Worm (Caenorhabditis elegans) whole organism, young adult: ENCODE results near the gene ZK6.6.

ENCODE experiments used
- F22D6.2 ChIP-seq: sonication (generic microtip); optimal IDR thresholded peaks from 2 replicates; lab custom pipeline; 2016; ENCODE audit warnings: mild to moderate bottlenecking, missing genetic modification characterization, missing compliant biosample characterization
- F33H1.4 ChIP-seq: fragments of 200-800 bp; sonication (Bioruptor generic); IDR thresholded peaks from 2 replicates; pipeline ENCODE4 v1.3.6; 2022; ENCODE audit warnings: missing genetic modification reagents, missing genetic modification characterization, missing compliant biosample characterization
- F49E8.2 ChIP-seq: sonication (generic microtip); optimal IDR thresholded peaks from 3 replicates; lab custom pipeline; 2017; ENCODE audit warnings: missing genetic modification characterization, mild to moderate bottlenecking, missing compliant biosample characterization, antibody characterized with exemption, moderate library complexity; ENCODE audit not compliant: insufficient read depth
- F57C9.4 ChIP-seq: sonication (generic microtip); optimal IDR thresholded peaks from 2 replicates; lab custom pipeline; 2017; ENCODE audit warnings: mild to moderate bottlenecking, missing genetic modification characterization, missing compliant biosample characterization
- T26A5.8 ChIP-seq: sonication (generic microtip); optimal IDR thresholded peaks from 2 replicates; lab custom pipeline; 2016; ENCODE audit warnings: missing genetic modification characterization, missing compliant biosample characterization
- Y67H2A.10 ChIP-seq: fragments of 200-800 bp; sonication (Bioruptor generic); conservative IDR thresholded peaks from 2 replicates; pipeline ENCODE4 v1.3.6; 2022; ENCODE audit warnings: missing genetic modification reagents, missing genetic modification characterization, missing compliant biosample characterization
- Y79H2A.3 ChIP-seq: fragments of 200-800 bp; sonication (Bioruptor generic); conservative IDR thresholded peaks from 2 replicates; pipeline ENCODE4 v1.3.6; 2022; ENCODE audit warnings: missing genetic modification reagents, missing genetic modification characterization, missing compliant biosample characterization
- ama-1 ChIP-seq, 3 experiments: fragments of 150-350 bp in 1 of 3; sonication (generic microtip) in 2 of 3; optimal IDR thresholded peaks; 2 replicates each; lab custom pipeline; 2014 to 2018; ENCODE audit warnings: missing biosample characterization in 2 of 3, missing genetic modification characterization in 2 of 3, missing genetic modification reagents in 2 of 3
- aptf-2 ChIP-seq: fragments of 200-800 bp; sonication (Bioruptor generic); conservative IDR thresholded peaks from 2 replicates; pipeline ENCODE4 v1.3.6; 2022; ENCODE audit warnings: missing genetic modification reagents, missing genetic modification characterization, missing compliant biosample characterization
- attf-6 ChIP-seq: fragments of 200-800 bp; sonication (Bioruptor generic); IDR thresholded peaks from 2 replicates; pipeline ENCODE4 v1.3.6; 2022; ENCODE audit warnings: missing genetic modification reagents, missing genetic modification characterization, missing compliant biosample characterization
- bed-1 ChIP-seq: fragments of 200-800 bp; sonication (Bioruptor generic); IDR thresholded peaks from 2 replicates; pipeline ENCODE4 v1.3.6; 2022; ENCODE audit warnings: missing genetic modification reagents, missing genetic modification characterization, missing compliant biosample characterization
- bed-2 ChIP-seq: fragments of 200-800 bp; sonication (Bioruptor generic); IDR thresholded peaks from 2 replicates; pipeline ENCODE4 v1.3.6; 2022; ENCODE audit warnings: missing genetic modification reagents, missing genetic modification characterization, missing compliant biosample characterization
- ceh-40 ChIP-seq: fragments of 200-800 bp; sonication (Bioruptor generic); IDR thresholded peaks from 2 replicates; pipeline ENCODE4 v1.3.6; 2022; ENCODE audit warnings: missing genetic modification characterization, missing compliant biosample characterization
- ceh-58 ChIP-seq: fragments of 200-800 bp; sonication (Bioruptor generic); IDR thresholded peaks from 2 replicates; pipeline ENCODE4 v1.3.6; 2022; ENCODE audit warnings: missing genetic modification characterization, missing compliant biosample characterization
- die-1 ChIP-seq: sonication (generic microtip); optimal IDR thresholded peaks from 2 replicates; lab custom pipeline; 2016; ENCODE audit warnings: missing genotype, mild to moderate bottlenecking, missing genetic modification characterization, missing compliant biosample characterization
- dpff-1 ChIP-seq: sonication (generic microtip); optimal IDR thresholded peaks from 2 replicates; lab custom pipeline; 2017; ENCODE audit warnings: mild to moderate bottlenecking, missing genetic modification characterization, missing compliant biosample characterization
- dpl-1 ChIP-seq: fragments of 150-350 bp; optimal IDR thresholded peaks from 2 replicates; lab custom pipeline; 2014; ENCODE audit warnings: missing biosample characterization, missing genetic modification reagents, missing genetic modification characterization
- egl-44 ChIP-seq: fragments of 200-800 bp; sonication (Bioruptor generic); IDR thresholded peaks from 2 replicates; pipeline ENCODE4 v1.3.6; 2022; ENCODE audit warnings: missing genetic modification reagents, missing genetic modification characterization, missing compliant biosample characterization
- ekl-4 ChIP-seq: fragments of 200-800 bp; sonication (Bioruptor generic); IDR thresholded peaks from 2 replicates; pipeline ENCODE4 v1.3.6; 2022; ENCODE audit warnings: missing genetic modification reagents, missing genetic modification characterization, missing compliant biosample characterization
- hlh-12 ChIP-seq: sonication (generic microtip); optimal IDR thresholded peaks from 2 replicates; lab custom pipeline; 2016; ENCODE audit warnings: missing genetic modification characterization, missing compliant biosample characterization
- hmg-20 ChIP-seq: fragments of 200-800 bp; sonication (Bioruptor generic); IDR thresholded peaks from 2 replicates; pipeline ENCODE4 v1.3.6; 2022; ENCODE audit warnings: missing genetic modification reagents, missing genetic modification characterization, missing compliant biosample characterization
- lin-26 ChIP-seq: fragments of 200-800 bp; sonication (Bioruptor generic); IDR thresholded peaks from 2 replicates; pipeline ENCODE4 v1.3.6; 2022; ENCODE audit warnings: missing genetic modification reagents, missing genetic modification characterization, missing compliant biosample characterization
- lin-40 ChIP-seq: sonication (generic microtip); optimal IDR thresholded peaks from 2 replicates; lab custom pipeline; 2016; ENCODE audit warnings: missing genetic modification characterization, mild to moderate bottlenecking, missing compliant biosample characterization, missing genotype, missing genetic modification reagents
- lir-1 ChIP-seq: fragments of 200-800 bp; sonication (Bioruptor generic); conservative IDR thresholded peaks from 2 replicates; pipeline ENCODE4 v1.3.6; 2022; ENCODE audit warnings: missing genetic modification reagents, missing genetic modification characterization, missing compliant biosample characterization
- madf-10 ChIP-seq: sonication (generic microtip); optimal IDR thresholded peaks from 2 replicates; lab custom pipeline; 2016; ENCODE audit warnings: mild to moderate bottlenecking, missing genetic modification characterization, missing compliant biosample characterization
- mcd-1 ChIP-seq: fragments of 200-800 bp; sonication (Bioruptor generic); IDR thresholded peaks from 2 replicates; pipeline ENCODE4 v1.3.6; 2022; ENCODE audit warnings: missing genetic modification reagents, missing genetic modification characterization, missing compliant biosample characterization
- mes-4 ChIP-seq: sonication (generic microtip); optimal IDR thresholded peaks from 2 replicates; lab custom pipeline; 2016; ENCODE audit warnings: missing genotype, missing genetic modification characterization, missing compliant biosample characterization
- nfya-2 ChIP-seq: fragments of 200-800 bp; sonication (Bioruptor generic); IDR thresholded peaks from 2 replicates; pipeline ENCODE4 v1.3.6; 2022; ENCODE audit warnings: missing genetic modification reagents, missing genetic modification characterization, missing compliant biosample characterization
- nfyb-1 ChIP-seq: fragments of 200-800 bp; sonication (Bioruptor generic); IDR thresholded peaks from 2 replicates; pipeline ENCODE4 v1.3.6; 2022; ENCODE audit warnings: missing genetic modification reagents, missing genetic modification characterization, missing compliant biosample characterization
- nhr-120 ChIP-seq: fragments of 200-800 bp; sonication (Bioruptor generic); IDR thresholded peaks from 2 replicates; pipeline ENCODE4 v1.3.6; 2022; ENCODE audit warnings: missing genetic modification characterization, missing compliant biosample characterization
- nhr-179 ChIP-seq: sonication (generic microtip); optimal IDR thresholded peaks from 2 replicates; lab custom pipeline; 2016; ENCODE audit warnings: mild to moderate bottlenecking, missing genetic modification characterization, missing compliant biosample characterization
- nhr-80 ChIP-seq: sonication (generic microtip); optimal IDR thresholded peaks from 2 replicates; lab custom pipeline; 2016; ENCODE audit warnings: missing genetic modification characterization, missing compliant biosample characterization
- rcor-1 ChIP-seq: fragments of 200-800 bp; sonication (Bioruptor generic); IDR thresholded peaks from 2 replicates; pipeline ENCODE4 v1.3.6; 2022; ENCODE audit warnings: missing genetic modification reagents, missing genetic modification characterization, missing compliant biosample characterization
- rpc-1 ChIP-seq, 2 experiments: fragments of 150-350 bp in 1 of 2; sonication (generic microtip) in 1 of 2; optimal IDR thresholded peaks; 2 replicates each; lab custom pipeline; 2014 to 2018; ENCODE audit warnings: missing biosample characterization in 1 of 2, missing genetic modification characterization in 1 of 2, missing genetic modification reagents in 1 of 2, missing genotype in 1 of 2
- sdz-38 ChIP-seq: sonication (generic microtip); optimal IDR thresholded peaks from 2 replicates; lab custom pipeline; 2016; ENCODE audit warnings: missing genotype, missing genetic modification characterization, missing compliant biosample characterization
- sea-2 ChIP-seq: fragments of 200-800 bp; sonication (Bioruptor generic); IDR thresholded peaks from 2 replicates; pipeline ENCODE4 v1.3.6; 2022; ENCODE audit warnings: missing genetic modification characterization, missing compliant biosample characterization
- snpc-1.1 ChIP-seq: sonication (generic microtip); optimal IDR thresholded peaks from 2 replicates; lab custom pipeline; 2017; ENCODE audit warnings: missing genetic modification characterization, mild to moderate bottlenecking, missing compliant biosample characterization, antibody characterized with exemption, moderate library complexity, missing genotype, missing genetic modification reagents; ENCODE audit not compliant: insufficient read depth
- zim-3 ChIP-seq: sonication (generic microtip); optimal IDR thresholded peaks from 2 replicates; lab custom pipeline; 2017; ENCODE audit warnings: mild to moderate bottlenecking, missing genetic modification characterization, moderate library complexity, missing compliant biosample characterization
- ztf-18 ChIP-seq: sonication (generic microtip); optimal IDR thresholded peaks from 2 replicates; lab custom pipeline; 2016; ENCODE audit warnings: missing genotype, mild to moderate bottlenecking, missing genetic modification characterization, missing compliant biosample characterization
- ztf-28 ChIP-seq: fragments of 200-800 bp; sonication (Bioruptor generic); IDR thresholded peaks from 2 replicates; pipeline ENCODE4 v1.3.6; 2022; ENCODE audit warnings: missing genetic modification reagents, missing genetic modification characterization, missing compliant biosample characterization

Gene ZK6.6

DNA sequence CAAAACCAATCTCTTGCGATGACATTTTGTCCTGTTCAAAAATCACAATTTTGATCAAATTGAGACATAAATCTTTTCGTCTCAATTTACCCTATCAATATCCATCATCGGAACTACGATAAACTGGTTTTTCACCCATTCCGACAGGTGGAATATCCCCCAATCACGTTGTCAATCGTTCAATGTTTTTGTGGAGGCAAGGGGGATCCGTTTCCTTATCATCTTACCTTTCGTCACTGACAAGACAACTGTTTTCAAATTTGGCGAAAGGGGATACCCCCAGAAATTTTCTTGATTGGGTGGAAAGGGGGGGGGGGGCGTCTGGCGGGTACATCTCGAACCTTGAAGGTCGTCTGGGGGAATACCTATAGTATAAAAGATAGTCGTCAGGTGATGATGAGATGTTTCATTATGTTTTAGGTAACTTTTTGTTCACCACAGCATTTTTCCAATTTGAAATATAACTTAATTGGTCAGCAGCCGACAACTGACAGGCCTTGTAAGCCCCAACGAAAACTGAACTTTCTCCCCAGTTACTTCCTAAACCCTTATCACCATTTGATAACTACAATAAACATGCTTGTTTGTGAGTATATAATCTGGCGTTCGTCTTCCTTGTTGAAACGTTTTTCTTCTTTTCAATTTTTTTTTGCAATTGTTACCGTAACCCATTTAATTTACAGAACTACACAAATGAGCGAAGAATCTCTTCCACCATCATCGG is 7.1 kb upstream of the ZK6.6 start, which contains the start of gene ZK6.8 (continued):
- TF ChIP-seq ztf-28 (GFP tag; lab: Robert Waterston, UW), result no peak
- TF ChIP-seq lir-1 (GFP tag; lab: Robert Waterston, UW), result no peak
- no peak for TF ChIP-seq ekl-4
- peak; percentile 19 for TF ChIP-seq F22D6.2 (tag; lab: Kevin White, UChicago)
- TF ChIP-seq zim-3 (tag; lab: Kevin White, UChicago), result no peak
- no peak for TF ChIP-seq attf-6 (GFP tag; lab: Robert Waterston, UW)
- TF ChIP-seq hmg-20 (GFP tag; lab: Robert Waterston, UW), result no peak
- no peak for TF ChIP-seq nfya-2 (GFP tag; lab: Robert Waterston, UW)
- no peak for TF ChIP-seq T26A5.8 (tag; lab: Kevin White, UChicago)
- no peak for TF ChIP-seq dpff-1 (tag; lab: Kevin White, UChicago)
- no peak for TF ChIP-seq ama-1 (optimal IDR thresholded peaks at IDR 0.05; lab: Kevin White, UChicago)
- no peak for TF ChIP-seq ama-1 (GFP tag; optimal IDR thresholded peaks at IDR 0.05; lab: Kevin White, UChicago)
- TF ChIP-seq nfyb-1 (GFP tag; lab: Robert Waterston, UW), result no peak
- TF ChIP-seq F49E8.2 (tag; lab: Kevin White, UChicago), result no peak
- TF ChIP-seq rcor-1, result no peak
- TF ChIP-seq ceh-40 (GFP tag; lab: Robert Waterston, UW), result no peak
- TF ChIP-seq ceh-58 (GFP tag; lab: Robert Waterston, UW), result no peak
- TF ChIP-seq rpc-1 (optimal IDR thresholded peaks at IDR 0.05; lab: Kevin White, UChicago), result no peak
- no peak for TF ChIP-seq rpc-1 (tag; optimal IDR thresholded peaks at IDR 0.05; lab: Kevin White, UChicago)
- no peak for TF ChIP-seq aptf-2 (GFP tag; lab: Robert Waterston, UW)
- no peak for TF ChIP-seq Y67H2A.10 (GFP tag; lab: Robert Waterston, UW)
- TF ChIP-seq hlh-12, result no peak
- no peak for TF ChIP-seq dpl-1
- TF ChIP-seq sea-2 (GFP tag; lab: Robert Waterston, UW), result no peak
- TF ChIP-seq F33H1.4 (GFP tag; lab: Robert Waterston, UW), result no peak
- TF ChIP-seq ztf-18, result no peak
- TF ChIP-seq lin-26 (GFP tag; lab: Robert Waterston, UW), result 0 out of 2 replicates have a peak, but pooled peaks have one; percentile 36
- no peak for TF ChIP-seq madf-10
- no peak for TF ChIP-seq bed-1 (GFP tag; lab: Robert Waterston, UW)
- TF ChIP-seq nhr-179, result no peak
- TF ChIP-seq lin-40 (tag; lab: Kevin White, UChicago), result peak; percentile 48
- TF ChIP-seq sdz-38 (tag; lab: Kevin White, UChicago), result no peak
- TF ChIP-seq egl-44, result no peak
- no peak for TF ChIP-seq Y79H2A.3 (GFP tag; lab: Robert Waterston, UW)
- peak; percentile 42 for TF ChIP-seq die-1 (tag; lab: Kevin White, UChicago)
- TF ChIP-seq snpc-1.1 (tag; lab: Kevin White, UChicago), result no peak
- TF ChIP-seq nhr-120 (GFP tag; lab: Robert Waterston, UW), result no peak
- no peak for TF ChIP-seq bed-2
- no peak for TF ChIP-seq mes-4 (tag; lab: Kevin White, UChicago)
- TF ChIP-seq F57C9.4, result no peak

DNA sequence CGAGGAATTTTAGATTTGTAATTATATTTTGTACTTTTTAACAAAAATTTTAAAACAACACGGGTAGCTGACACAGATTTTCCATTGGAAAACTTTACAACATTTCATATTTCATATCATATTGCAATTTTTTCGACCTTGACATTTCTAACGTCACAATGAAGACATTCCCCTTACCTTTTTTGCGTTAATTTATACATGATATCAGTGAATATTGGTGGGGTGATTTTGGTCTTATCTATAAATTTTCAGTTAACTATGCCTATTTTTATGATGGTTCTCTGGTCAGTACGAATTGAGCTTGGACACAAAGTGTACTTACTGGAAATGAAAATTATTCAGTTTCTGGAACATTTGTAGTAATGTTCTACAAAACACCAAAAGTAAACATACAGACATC is 4.0 kb upstream of the ZK6.6 start:
- 0 out of 2 replicates have a peak, but pooled peaks have one; percentile 58 for TF ChIP-seq nfyb-1 (GFP tag; lab: Robert Waterston, UW)
- TF ChIP-seq mcd-1 (GFP tag; lab: Robert Waterston, UW), result no peak
- peak; percentile 65 for TF ChIP-seq nhr-80 (tag; lab: Kevin White, UChicago)
- TF ChIP-seq, all 124 proteins: peak for 2
